Worm (Caenorhabditis elegans) whole organism, L4/young adult: ENCODE results near the gene dpy-9.

Experiments used
- W03F9.2 ChIP-seq: fragments of 150-350 bp; optimal IDR thresholded peaks from 2 replicates; lab custom pipeline; 2014; ENCODE audit warnings: missing biosample characterization, missing genetic modification characterization
- dao-5 ChIP-seq: sonication (generic microtip); optimal IDR thresholded peaks from 2 replicates; lab custom pipeline; 2016; ENCODE audit warnings: missing genotype, missing genetic modification characterization, moderate library complexity, missing compliant biosample characterization
- him-1 ChIP-seq: sonication (generic microtip); optimal IDR thresholded peaks from 2 replicates; lab custom pipeline; 2016; ENCODE audit warnings: missing genotype, missing genetic modification reagents, missing genetic modification characterization, missing compliant biosample characterization

Gene dpy-9

ce11 chrIV:207885-208284, 51.1 kb downstream of the dpy-9 start, which contains the start of gene Y38C1AA.1:
TSS of gene Y38C1AA.1 (plus strand) at chrIV:208185.
- TF ChIP-seq dao-5 (tag; lab: Kevin White, UChicago) (no peak), W03F9.2 (tag; lab: Kevin White, UChicago) (no peak), him-1 (tag; lab: Kevin White, UChicago) (no peak)
